Fruit fly (Drosophila melanogaster) whole organism: ENCODE data around the gene Ten-m.

ENCODE experiments used
- CG8478 ChIP-seq: fragments of >200 bp; optimal IDR thresholded peaks from 2 replicates; lab custom pipeline; 2018; ENCODE audit warnings: inconsistent platforms
- Dll ChIP-seq: fragments of >200 bp; optimal IDR thresholded peaks from 2 replicates; lab custom pipeline; 2017
- EcR ChIP-seq, 2 experiments: fragments of >200 bp; optimal IDR thresholded peaks; 2 replicates each; lab custom pipeline; 2017; ENCODE audit warnings: missing biosample characterization in 2 of 2, missing genetic modification characterization in 2 of 2, missing genetic modification reagents in 2 of 2
- pan ChIP-seq: fragments of >200 bp; optimal IDR thresholded peaks from 2 replicates; lab custom pipeline; 2017
- psq ChIP-seq: fragments of >200 bp; optimal IDR thresholded peaks from 2 replicates; lab custom pipeline; 2017
- usp ChIP-seq: fragments of >200 bp; optimal IDR thresholded peaks from 2 replicates; lab custom pipeline; 2017; ENCODE audit warnings: missing biosample characterization, missing genetic modification characterization, mixed read lengths

Gene Ten-m

dm6 chr3L:22407590-22408485 lies at the start of gene Ten-m:
Ten-m (minus strand) TSS chr3L:22407863.
- TF ChIP-seq usp (GFP tag; lab: Kevin White, UChicago) (no peak), Dll (lab: Kevin White, UChicago) (peak; percentile 68), EcR (GFP tag; optimal IDR thresholded peaks at IDR 0.05; lab: Kevin White, UChicago) (no peak)

DNA sequence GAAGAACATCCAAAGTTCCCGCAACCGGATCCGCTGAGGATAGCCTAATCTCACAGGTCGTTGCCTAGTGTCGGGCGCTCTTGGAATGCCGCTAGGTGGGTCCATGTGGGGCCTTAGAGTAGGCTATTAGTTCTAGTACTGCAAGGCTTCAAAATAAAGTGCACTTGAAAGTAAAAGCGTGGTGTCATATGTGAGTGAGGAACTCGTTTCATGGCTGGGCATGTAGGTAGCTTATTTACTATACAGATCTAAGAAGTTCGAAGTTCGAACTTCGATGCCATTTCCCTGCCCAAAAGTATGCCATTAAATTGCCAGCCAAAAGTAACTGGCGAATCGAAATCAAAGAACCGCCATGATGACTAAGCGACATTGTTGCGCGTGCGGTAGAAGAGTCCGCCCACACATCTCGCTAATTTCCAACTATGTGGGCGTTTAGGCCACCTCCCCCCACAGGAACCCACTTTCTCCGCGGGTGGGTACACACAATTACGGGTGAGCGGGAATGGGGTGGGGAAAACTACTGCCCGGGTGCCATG lies 48.4 kb upstream of the Ten-m start:
- no peak for TF ChIP-seq pan (lab: Kevin White, UChicago)
- TF ChIP-seq CG8478 (lab: Kevin White, UChicago), result no peak
- no peak for TF ChIP-seq psq (lab: Kevin White, UChicago)
- TF ChIP-seq Dll (lab: Kevin White, UChicago), result no peak
- TF ChIP-seq EcR (GFP tag; optimal IDR thresholded peaks at IDR 0.05; lab: Kevin White, UChicago), result no peak
- no peak for TF ChIP-seq usp (GFP tag; lab: Kevin White, UChicago)

dm6 chr3L:22454368-22454767 lies 46.7 kb upstream of the Ten-m start, which contains the start of gene CG11449:
CG11449 (plus strand) TSS chr3L:22454373.
- TF ChIP-seq pan (lab: Kevin White, UChicago), result no peak
- no peak for TF ChIP-seq usp (GFP tag; lab: Kevin White, UChicago)
- TF ChIP-seq psq (lab: Kevin White, UChicago), result no peak
- no peak for TF ChIP-seq CG8478 (lab: Kevin White, UChicago)
- no peak for TF ChIP-seq Dll (lab: Kevin White, UChicago)
- TF ChIP-seq EcR (GFP tag; optimal IDR thresholded peaks at IDR 0.05; lab: Kevin White, UChicago), result no peak

dm6 chr3L:22437111-22437510 lies 29.4 kb upstream of the Ten-m start:
- TF ChIP-seq Dll (lab: Kevin White, UChicago) (no peak), pan (lab: Kevin White, UChicago) (no peak), usp (GFP tag; lab: Kevin White, UChicago) (no peak), psq (lab: Kevin White, UChicago) (no peak), CG8478 (lab: Kevin White, UChicago) (no peak), EcR (GFP tag; optimal IDR thresholded peaks at IDR 0.05; lab: Kevin White, UChicago) (no peak)

dm6 chr3L:22424711-22425110 lies 17.0 kb upstream of the Ten-m start:
- TF ChIP-seq EcR (GFP tag; optimal IDR thresholded peaks at IDR 0.05; lab: Kevin White, UChicago), result no peak
- TF ChIP-seq usp (GFP tag; lab: Kevin White, UChicago), result no peak
- no peak for TF ChIP-seq pan (lab: Kevin White, UChicago)
- TF ChIP-seq Dll (lab: Kevin White, UChicago), result no peak
- no peak for TF ChIP-seq psq (lab: Kevin White, UChicago)
- no peak for TF ChIP-seq CG8478 (lab: Kevin White, UChicago)

- no peak for TF ChIP-seq Dll (lab: Kevin White, UChicago)
- TF ChIP-seq EcR (GFP tag; optimal IDR thresholded peaks at IDR 0.05; lab: Kevin White, UChicago), result peak in 1 of 2 experiments; percentile 65
These were observed 13.1 kb upstream of the Ten-m start for dm6 chr3L:22420603-22421308.

- TF ChIP-seq pan (lab: Kevin White, UChicago), result no peak
- TF ChIP-seq EcR (GFP tag; optimal IDR thresholded peaks at IDR 0.05; lab: Kevin White, UChicago), result no peak
- no peak for TF ChIP-seq CG8478 (lab: Kevin White, UChicago)
- TF ChIP-seq psq (lab: Kevin White, UChicago), result no peak
- no peak for TF ChIP-seq Dll (lab: Kevin White, UChicago)
- no peak for TF ChIP-seq usp (GFP tag; lab: Kevin White, UChicago)
These were observed 8.4 kb upstream of the Ten-m start for dm6 chr3L:22416108-22416507.

- TF ChIP-seq CG8478 (lab: Kevin White, UChicago) (no peak), usp (GFP tag; lab: Kevin White, UChicago) (no peak), Dll (lab: Kevin White, UChicago) (no peak), psq (lab: Kevin White, UChicago) (no peak), pan (lab: Kevin White, UChicago) (no peak), EcR (GFP tag; optimal IDR thresholded peaks at IDR 0.05; lab: Kevin White, UChicago) (no peak)
These were observed 1.0 kb downstream of the Ten-m start for dm6 chr3L:22406649-22407048.

dm6 chr3L:22405366-22405765 lies 2.3 kb downstream of the Ten-m start:
- TF ChIP-seq pan (lab: Kevin White, UChicago) (no peak), Dll (lab: Kevin White, UChicago) (no peak), EcR (GFP tag; optimal IDR thresholded peaks at IDR 0.05; lab: Kevin White, UChicago) (no peak), usp (GFP tag; lab: Kevin White, UChicago) (no peak), psq (lab: Kevin White, UChicago) (no peak), CG8478 (lab: Kevin White, UChicago) (no peak)

DNA sequence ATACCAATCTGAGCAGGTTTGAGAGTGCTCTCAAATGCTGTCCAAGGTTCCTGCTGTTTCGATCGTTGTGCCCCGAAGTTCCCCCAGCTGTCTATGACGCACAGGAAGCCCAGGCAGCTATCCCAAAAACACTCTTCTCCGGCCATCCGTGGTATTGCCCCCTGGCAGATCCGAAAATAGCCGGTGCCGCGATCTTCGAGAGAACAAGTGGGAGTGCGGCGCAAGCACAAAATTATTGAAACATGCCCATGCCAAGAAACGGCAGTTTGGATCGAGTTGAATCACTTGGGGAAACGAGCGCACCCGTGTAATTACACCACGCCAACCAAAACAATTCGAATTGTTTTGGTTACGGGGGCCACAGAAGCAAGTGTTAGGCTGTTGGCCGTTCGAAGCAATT lies 3.5 kb downstream of the Ten-m start:
- TF ChIP-seq CG8478 (lab: Kevin White, UChicago), result no peak

DNA sequence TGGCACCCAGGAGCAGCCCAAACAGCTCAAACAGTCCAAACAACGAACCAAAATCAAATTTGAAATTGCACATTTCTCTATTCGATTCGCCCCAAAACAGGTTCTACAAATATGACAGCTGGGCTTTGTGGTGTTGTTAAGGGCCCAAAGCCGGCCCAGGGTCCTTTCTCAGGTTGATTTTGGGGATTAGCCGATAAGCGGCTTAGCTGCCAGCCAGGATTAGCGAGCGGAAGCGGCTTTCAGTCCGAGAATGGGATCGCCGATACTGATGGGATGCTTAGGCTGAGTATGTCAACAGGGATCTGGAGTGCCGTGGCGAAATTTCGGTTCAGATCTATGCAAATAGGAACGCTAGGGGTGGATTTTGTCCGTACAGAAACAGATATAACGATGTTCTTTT lies 4.0 kb downstream of the Ten-m start:
- no peak for TF ChIP-seq pan (lab: Kevin White, UChicago)
- TF ChIP-seq CG8478 (lab: Kevin White, UChicago), result no peak
- TF ChIP-seq Dll (lab: Kevin White, UChicago), result no peak
- TF ChIP-seq usp (GFP tag; lab: Kevin White, UChicago), result no peak
- TF ChIP-seq psq (lab: Kevin White, UChicago), result no peak
- no peak for TF ChIP-seq EcR (GFP tag; optimal IDR thresholded peaks at IDR 0.05; lab: Kevin White, UChicago)
